Worm (Caenorhabditis elegans): ENCODE results near the gene E02C12.9.

The E02C12.9 gene

DNA sequence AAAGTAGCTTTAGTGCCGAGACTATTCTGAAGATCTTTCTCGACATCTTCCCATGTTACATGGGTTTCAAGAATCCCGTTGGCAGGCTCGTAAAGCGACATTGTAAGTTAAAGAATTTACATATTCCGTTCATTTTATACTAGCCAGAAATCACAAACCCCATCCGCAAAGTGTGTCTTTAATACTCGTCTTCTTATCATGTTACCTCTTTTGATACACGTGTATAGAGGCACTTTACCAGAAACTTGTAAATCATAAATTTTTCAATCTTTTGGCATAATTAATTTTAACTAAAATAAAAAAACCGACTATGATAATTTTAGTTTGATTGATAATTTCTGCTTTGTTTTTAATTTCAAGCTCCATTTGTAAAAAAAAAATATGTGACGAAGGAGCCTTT is 4.3 kb downstream of the E02C12.9 start, which contains the start of gene E02C12.6 (continued):
- no peak for TF ChIP-seq R02D3.7 (tag; optimal IDR thresholded peaks at IDR 0.05)
- no peak for TF ChIP-seq daf-12 (tag; optimal IDR thresholded peaks at IDR 0.05)
- TF ChIP-seq ceh-28 (tag; optimal IDR thresholded peaks at IDR 0.05) = no peak
- TF ChIP-seq ceh-62 (tag; optimal IDR thresholded peaks at IDR 0.05) = no peak
- TF ChIP-seq lin-13 (GFP tag; optimal IDR thresholded peaks at IDR 0.05) = no peak
- peak; percentile 51 for TF ChIP-seq pqm-1 (tag; optimal IDR thresholded peaks at IDR 0.05)
- no peak for TF ChIP-seq snpc-1.2 (GFP tag; IDR thresholded peaks at IDR 0.05)
- TF ChIP-seq nhr-10 (tag; optimal IDR thresholded peaks at IDR 0.05) = no peak
- TF ChIP-seq mdl-1 (tag; optimal IDR thresholded peaks at IDR 0.05) = no peak

DNA sequence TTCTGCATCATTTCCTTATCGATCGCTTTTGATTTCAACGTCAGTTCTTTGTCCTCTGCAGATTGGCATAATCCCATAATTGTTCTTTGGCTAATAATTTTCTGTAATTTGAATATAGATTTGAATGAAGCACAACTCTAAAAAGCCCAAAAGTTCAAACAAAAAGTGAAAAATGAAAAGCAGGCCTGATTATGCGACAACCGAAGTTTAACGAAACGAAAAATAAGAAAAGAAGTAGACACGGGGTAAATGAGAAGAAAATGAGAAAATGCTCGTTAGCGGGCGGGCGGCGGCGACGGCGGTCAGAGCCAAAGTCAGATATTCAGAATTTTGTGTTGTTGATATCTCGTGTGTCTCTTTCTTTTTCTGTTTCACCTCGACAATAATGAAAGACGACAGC is 15.6 kb downstream of the E02C12.9 start, which contains the start of gene gpa-3:
Gene gpa-3 (minus strand): TSS at position 101 of the 400 bp plus-strand sequence.
- no peak for TF ChIP-seq ctbp-1 (GFP tag; IDR thresholded peaks at IDR 0.05)
- peak in 1 of 2 experiments; percentile 68 for TF ChIP-seq unc-62 (GFP tag; optimal IDR thresholded peaks at IDR 0.05 in 1 of 2)
- no peak for TF ChIP-seq unc-62 (tag; optimal IDR thresholded peaks at IDR 0.05)
- TF ChIP-seq nhr-10 (tag; optimal IDR thresholded peaks at IDR 0.05) = no peak

DNA sequence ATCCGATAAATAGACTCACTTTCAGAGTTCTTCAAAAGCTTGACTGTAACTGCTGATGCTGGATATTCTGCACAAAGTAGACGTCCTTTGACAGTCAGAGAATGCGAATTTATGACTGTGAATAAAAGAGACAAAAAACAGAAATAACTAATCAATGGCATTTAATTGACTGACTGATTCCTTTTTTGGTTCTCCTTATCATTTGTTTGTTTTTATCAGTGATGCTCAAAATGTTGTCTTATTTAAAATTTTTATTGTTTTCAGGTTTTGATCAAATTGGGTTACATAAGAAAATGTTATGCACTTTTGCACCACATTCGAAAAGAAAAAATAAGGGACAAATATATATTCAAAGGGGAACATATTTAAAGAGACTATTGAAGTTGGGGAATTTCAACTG is 18.9 kb downstream of the E02C12.9 start, which contains the start of gene ttr-49:
Gene ttr-49 (minus strand): TSS at position 171 of the 400 bp plus-strand sequence.
- no peak for TF ChIP-seq nhr-76 (tag; optimal IDR thresholded peaks at IDR 0.05)
- no peak for TF ChIP-seq T26A8.4 (GFP tag; IDR thresholded peaks at IDR 0.05)
- no peak for TF ChIP-seq unc-39 (tag; optimal IDR thresholded peaks at IDR 0.05)
- TF ChIP-seq dmd-6 (GFP tag; IDR thresholded peaks at IDR 0.05) = 0 out of 2 replicates have a peak, but pooled peaks have one; percentile 22
- no peak for TF ChIP-seq madf-9 (GFP tag; conservative IDR thresholded peaks at IDR 0.05)
- TF ChIP-seq Y5F2A.4 (GFP tag; optimal IDR thresholded peaks at IDR 0.05) = no peak
- TF ChIP-seq saeg-2 (GFP tag; IDR thresholded peaks at IDR 0.05) = no peak
- peak; percentile 27 for TF ChIP-seq dve-1 (tag; optimal IDR thresholded peaks at IDR 0.05; ENCODE audit: insufficient read depth)
- no peak for TF ChIP-seq ztf-7 (tag; optimal IDR thresholded peaks at IDR 0.05)
- TF ChIP-seq daf-16 (GFP tag; optimal IDR thresholded peaks at IDR 0.05) = no peak
- peak; percentile 73 for TF ChIP-seq daf-16 (tag; optimal IDR thresholded peaks at IDR 0.05)
- peak; percentile 30 for TF ChIP-seq pqm-1 (tag; optimal IDR thresholded peaks at IDR 0.05)

DNA sequence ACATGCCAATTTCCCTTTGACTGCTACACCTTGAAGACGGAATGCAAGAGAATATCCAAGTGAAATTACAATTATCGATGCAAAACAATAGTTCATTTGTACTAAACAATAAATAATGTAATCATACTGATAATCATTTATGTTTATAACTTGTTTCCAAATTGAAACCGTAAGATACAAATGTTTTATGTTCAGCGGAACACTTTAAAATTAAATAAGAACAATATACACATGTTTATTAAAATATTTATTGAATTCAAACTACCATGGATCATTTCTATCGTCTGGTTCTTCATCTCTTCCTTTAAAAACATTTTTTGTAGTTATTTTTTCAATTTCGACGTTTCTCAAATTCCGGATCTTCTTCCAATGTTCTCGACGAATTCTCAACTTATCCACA is 19.9 kb downstream of the E02C12.9 start, which contains the start of gene ttr-40:
Gene ttr-40 (minus strand): TSS at position 101 of the 400 bp plus-strand sequence.
- TF ChIP-seq nhr-76 (tag; optimal IDR thresholded peaks at IDR 0.05) (no peak), nhr-77 (tag; optimal IDR thresholded peaks at IDR 0.05) (no peak), mes-2 (tag; optimal IDR thresholded peaks at IDR 0.05; ENCODE audit: poor library complexity, severe bottlenecking) (no peak), zag-1 (tag; optimal IDR thresholded peaks at IDR 0.05) (no peak), ZK337.2 (GFP tag; IDR thresholded peaks at IDR 0.05) (no peak), lsy-2 (tag; optimal IDR thresholded peaks at IDR 0.05) (no peak), snpc-1.2 (GFP tag; IDR thresholded peaks at IDR 0.05) (no peak), F10B5.3 (tag; optimal IDR thresholded peaks at IDR 0.05) (no peak), lin-39 (tag; optimal IDR thresholded peaks at IDR 0.05) (no peak), R02D3.7 (tag; optimal IDR thresholded peaks at IDR 0.05) (no peak), lim-7 (GFP tag; IDR thresholded peaks at IDR 0.05) (no peak), ceh-62 (tag; optimal IDR thresholded peaks at IDR 0.05) (no peak), zfp-3 (GFP tag; conservative IDR thresholded peaks at IDR 0.05) (no peak), lin-38 (GFP tag; IDR thresholded peaks at IDR 0.05) (no peak), arid-1 (GFP tag; conservative IDR thresholded peaks at IDR 0.05) (no peak), ama-1 (optimal IDR thresholded peaks at IDR 0.05) (no peak), sdz-12 (GFP tag; optimal IDR thresholded peaks at IDR 0.05) (no peak)

Measured in whole organism, L4 larva.